Worm (Caenorhabditis elegans): Measurements from ENCODE around the gene gln-2.

DNA sequence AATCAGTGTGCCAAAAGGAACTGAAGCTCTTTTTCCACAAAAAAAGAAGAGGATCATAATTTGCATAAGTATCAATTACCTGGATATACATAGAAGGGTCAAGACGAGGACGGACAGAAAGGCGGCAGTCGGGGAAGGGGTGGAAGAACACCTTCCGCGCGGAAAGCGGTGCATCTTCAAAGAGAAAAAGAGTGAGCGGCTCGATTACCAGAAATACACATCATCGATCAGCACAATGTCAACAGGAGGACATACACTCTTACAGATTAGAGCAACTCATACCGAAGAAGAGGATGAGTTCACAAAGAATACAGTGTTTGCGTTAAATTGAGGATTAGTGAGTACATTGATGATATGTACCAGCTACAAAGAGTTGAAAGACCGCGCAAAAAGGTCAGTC, 24.7 kb upstream of the gln-2 start:
- TF ChIP-seq ceh-2 (tag; optimal IDR thresholded peaks at IDR 0.05), result no peak
- no peak for TF ChIP-seq hlh-30 (tag; optimal IDR thresholded peaks at IDR 0.05; ENCODE audit: insufficient read depth)
- TF ChIP-seq pqm-1 (tag; optimal IDR thresholded peaks at IDR 0.05), result no peak
- no peak for TF ChIP-seq ahr-1 (tag; optimal IDR thresholded peaks at IDR 0.05)
- TF ChIP-seq ama-1 (optimal IDR thresholded peaks at IDR 0.05), result no peak
- no peak for TF ChIP-seq che-1 (tag; optimal IDR thresholded peaks at IDR 0.05)
- TF ChIP-seq nhr-11 (tag; optimal IDR thresholded peaks at IDR 0.05), result no peak
- TF ChIP-seq dmd-4 (tag; optimal IDR thresholded peaks at IDR 0.05; ENCODE audit: borderline replicate concordance), result no peak
- no peak for TF ChIP-seq pha-2 (tag; optimal IDR thresholded peaks at IDR 0.05)
- TF ChIP-seq tbx-2 (tag; optimal IDR thresholded peaks at IDR 0.05), result no peak
- no peak for TF ChIP-seq gmeb-2 (tag; optimal IDR thresholded peaks at IDR 0.05)
- TF ChIP-seq F13H6.1 (tag; optimal IDR thresholded peaks at IDR 0.05), result no peak
- TF ChIP-seq hlh-15 (tag; optimal IDR thresholded peaks at IDR 0.05), result no peak
